Worm (Caenorhabditis elegans): ENCODE results near the gene C18E9.8.

The C18E9.8 gene

DNA sequence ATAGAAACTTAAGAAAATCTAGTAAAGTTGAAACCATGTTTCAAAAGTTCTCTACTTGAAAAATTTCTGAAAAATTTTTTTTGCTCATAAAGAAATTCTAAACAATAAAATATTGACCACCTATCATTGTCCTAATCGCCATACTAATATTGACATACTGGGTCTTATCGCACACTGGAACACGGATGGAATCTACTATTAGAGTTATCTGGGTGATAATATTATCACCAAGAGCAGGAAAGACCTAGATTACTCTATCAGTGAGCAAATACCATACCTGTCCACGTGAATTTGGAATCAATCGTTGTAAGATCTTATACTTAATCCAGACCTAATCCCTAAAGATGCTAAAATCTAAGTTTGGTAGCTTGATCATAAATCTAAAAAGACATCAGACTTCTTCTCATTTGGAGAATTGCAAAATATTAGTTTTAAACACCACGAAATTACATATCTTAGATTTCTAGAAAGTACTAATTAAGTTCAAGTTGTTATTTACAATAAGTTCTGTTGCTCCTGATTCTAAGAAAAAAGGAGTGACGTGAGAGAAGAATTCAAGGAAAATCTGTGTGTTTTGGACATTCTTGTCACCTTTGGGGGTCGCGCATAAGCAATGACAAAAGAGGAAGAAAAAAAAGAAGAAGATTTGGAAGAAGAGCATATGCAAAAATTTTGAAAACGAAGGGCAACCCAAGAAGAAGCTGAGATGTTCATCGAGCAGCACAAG, 22.3 kb upstream of the C18E9.8 start:
- TF ChIP-seq elt-3 (tag; optimal IDR thresholded peaks at IDR 0.05) (no peak), sea-2 (GFP tag; optimal IDR thresholded peaks at IDR 0.05) (no peak), nfya-1 (tag; optimal IDR thresholded peaks at IDR 0.05; ENCODE audit: insufficient read depth) (no peak), fkh-2 (tag; optimal IDR thresholded peaks at IDR 0.05) (no peak), elt-2 (tag; optimal IDR thresholded peaks at IDR 0.05) (peak; percentile 36), unc-62 (GFP tag; optimal IDR thresholded peaks at IDR 0.05) (no peak), eor-1 (tag; optimal IDR thresholded peaks at IDR 0.05) (no peak)

DNA sequence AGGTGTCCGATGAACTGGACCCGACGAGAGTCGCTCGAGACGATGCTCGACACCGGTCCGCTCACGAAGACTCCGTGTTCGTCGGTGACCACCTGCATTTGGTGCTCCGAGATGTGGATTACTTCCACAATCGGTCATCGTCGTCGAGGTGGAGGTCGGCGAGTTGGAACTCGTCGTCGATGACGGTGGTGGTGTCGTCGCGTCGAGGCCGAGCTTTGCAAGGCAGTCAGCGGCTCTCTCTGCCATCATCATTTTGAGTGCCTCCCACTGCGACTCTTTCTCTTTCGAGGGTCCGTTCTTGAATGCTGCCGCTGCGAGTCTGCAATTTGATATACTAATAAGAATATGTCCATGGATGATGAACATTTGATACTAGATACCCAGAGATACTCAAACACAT, 19.9 kb upstream of the C18E9.8 start:
- TF ChIP-seq elt-2 (tag; optimal IDR thresholded peaks at IDR 0.05) (no peak), ceh-9 (tag; optimal IDR thresholded peaks at IDR 0.05) (no peak), pqm-1 (tag; optimal IDR thresholded peaks at IDR 0.05) (no peak), ceh-82 (tag; optimal IDR thresholded peaks at IDR 0.05) (no peak), nfya-1 (tag; optimal IDR thresholded peaks at IDR 0.05; ENCODE audit: insufficient read depth) (no peak), R02D3.7 (tag; optimal IDR thresholded peaks at IDR 0.05) (no peak), nhr-76 (tag; optimal IDR thresholded peaks at IDR 0.05) (no peak), ceh-28 (tag; optimal IDR thresholded peaks at IDR 0.05) (no peak), nhr-11 (tag; optimal IDR thresholded peaks at IDR 0.05) (no peak), aly-2 (tag; optimal IDR thresholded peaks at IDR 0.05) (no peak), nhr-43 (tag; optimal IDR thresholded peaks at IDR 0.05; ENCODE audit: poor library complexity, severe bottlenecking) (no peak), fos-1 (tag; optimal IDR thresholded peaks at IDR 0.05) (no peak), fkh-10 (GFP tag; optimal IDR thresholded peaks at IDR 0.05) (no peak), unc-39 (tag; optimal IDR thresholded peaks at IDR 0.05) (no peak), ceh-16 (tag; optimal IDR thresholded peaks at IDR 0.05) (no peak), sea-2 (GFP tag; optimal IDR thresholded peaks at IDR 0.05) (no peak), lin-39 (tag; optimal IDR thresholded peaks at IDR 0.05) (no peak), zag-1 (tag; optimal IDR thresholded peaks at IDR 0.05) (no peak)

DNA sequence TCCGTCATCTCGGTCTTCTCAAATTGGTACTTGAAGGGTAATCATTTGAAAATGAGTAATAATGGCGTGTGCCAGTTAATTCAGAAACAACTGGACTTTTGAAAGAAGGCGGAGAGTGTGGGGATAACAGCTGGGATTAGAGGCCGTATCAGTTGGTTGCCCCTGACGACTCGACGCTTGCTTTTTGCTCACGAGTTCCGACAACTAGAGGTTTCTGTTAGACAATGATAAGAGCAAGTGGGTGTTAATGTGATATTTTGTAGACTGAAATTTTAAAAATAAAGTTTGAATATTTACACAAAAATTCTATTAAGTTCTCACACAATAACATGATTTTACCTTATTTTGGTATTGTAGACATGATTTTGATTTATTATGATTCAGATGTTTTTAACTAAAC, 17.2 kb upstream of the C18E9.8 start, which contains the start of gene F44G4.7:
Gene F44G4.7, minus strand, starts transcription at position 101 of the 400 bp plus-strand sequence.
- no peak for TF ChIP-seq nhr-237 (tag; optimal IDR thresholded peaks at IDR 0.05)
- no peak for TF ChIP-seq skn-1 (tag; optimal IDR thresholded peaks at IDR 0.05)
- no peak for TF ChIP-seq lin-15B (tag; optimal IDR thresholded peaks at IDR 0.05)
- no peak for TF ChIP-seq ceh-82 (tag; optimal IDR thresholded peaks at IDR 0.05)
- TF ChIP-seq pha-4 (tag; optimal IDR thresholded peaks at IDR 0.05): no peak
- no peak for TF ChIP-seq ceh-28 (tag; optimal IDR thresholded peaks at IDR 0.05)
- TF ChIP-seq ztf-4 (tag; optimal IDR thresholded peaks at IDR 0.05): no peak
- TF ChIP-seq mdl-1 (tag; optimal IDR thresholded peaks at IDR 0.05): no peak
- TF ChIP-seq snpc-4 (tag; optimal IDR thresholded peaks at IDR 0.05): no peak
- TF ChIP-seq nhr-76 (tag; optimal IDR thresholded peaks at IDR 0.05): no peak
- no peak for TF ChIP-seq unc-39 (tag; optimal IDR thresholded peaks at IDR 0.05)
- no peak for TF ChIP-seq aly-2 (tag; optimal IDR thresholded peaks at IDR 0.05)
- TF ChIP-seq nhr-23 (tag; optimal IDR thresholded peaks at IDR 0.05): no peak
- TF ChIP-seq ztf-11 (tag; optimal IDR thresholded peaks at IDR 0.05): no peak
- TF ChIP-seq ama-1 (optimal IDR thresholded peaks at IDR 0.05): no peak
- TF ChIP-seq elt-2 (tag; optimal IDR thresholded peaks at IDR 0.05): no peak

DNA sequence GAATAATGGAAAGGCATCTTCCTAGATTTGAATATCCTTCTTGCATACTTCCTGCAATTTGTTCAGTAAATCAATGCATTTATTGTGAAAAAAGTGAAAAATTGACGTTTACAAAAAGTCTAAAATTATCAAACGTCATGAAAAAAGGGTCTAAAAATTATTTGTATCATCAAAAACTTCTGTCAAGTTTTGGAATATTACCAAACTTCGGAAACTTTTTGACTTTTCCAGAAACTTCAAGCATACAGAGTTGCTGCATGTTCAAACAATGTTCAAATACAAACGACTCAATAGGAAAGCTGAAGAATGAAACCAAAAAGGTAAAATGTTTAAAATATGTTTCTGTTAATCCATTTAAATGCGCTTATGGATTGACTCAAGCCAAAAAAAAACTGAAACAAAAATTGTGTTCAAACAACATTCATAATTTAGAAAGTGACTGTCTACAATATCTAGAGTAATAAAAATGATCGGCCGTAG, 13.9 kb upstream of the C18E9.8 start, which contains the start of gene F44G4.6:
Gene F44G4.6, minus strand, starts transcription at position 51 of the 480 bp plus-strand sequence.
- TF ChIP-seq elt-1 (tag; optimal IDR thresholded peaks at IDR 0.05) (no peak), nfya-1 (tag; optimal IDR thresholded peaks at IDR 0.05; ENCODE audit: insufficient read depth) (no peak), ceh-16 (tag; optimal IDR thresholded peaks at IDR 0.05) (no peak), fos-1 (tag; optimal IDR thresholded peaks at IDR 0.05) (no peak), fkh-10 (GFP tag; optimal IDR thresholded peaks at IDR 0.05) (no peak), pha-4 (tag; optimal IDR thresholded peaks at IDR 0.05) (no peak), ceh-9 (tag; optimal IDR thresholded peaks at IDR 0.05) (no peak), snpc-4 (tag; optimal IDR thresholded peaks at IDR 0.05) (no peak), mml-1 (tag; optimal IDR thresholded peaks at IDR 0.05) (no peak), nhr-237 (tag; optimal IDR thresholded peaks at IDR 0.05) (no peak), lin-39 (tag; optimal IDR thresholded peaks at IDR 0.05) (no peak), fkh-2 (tag; optimal IDR thresholded peaks at IDR 0.05) (no peak), aly-2 (tag; optimal IDR thresholded peaks at IDR 0.05) (no peak), nhr-67 (tag; optimal IDR thresholded peaks at IDR 0.05) (no peak)
